Worm (Caenorhabditis elegans) whole organism, L1 larva: ENCODE data around the gene idh-2.
A peak's percentile ranks its signal among the peaks of the same experiment; 100 is the strongest.

Experiments used
- C04F5.9 ChIP-seq: sonication (generic microtip); optimal IDR thresholded peaks from 2 replicates; lab custom pipeline; 2016; ENCODE audit warnings: missing genetic modification characterization, missing compliant biosample characterization
- C34B4.2 ChIP-seq: sonication (generic microtip); optimal IDR thresholded peaks from 2 replicates; lab custom pipeline; 2017; ENCODE audit warnings: mild to moderate bottlenecking, missing genetic modification characterization, missing compliant biosample characterization
- Y116A8C.19 ChIP-seq: sonication (generic microtip); optimal IDR thresholded peaks from 2 replicates; lab custom pipeline; 2016; ENCODE audit warnings: missing compliant biosample characterization, missing genetic modification characterization, borderline replicate concordance
- aha-1 ChIP-seq: fragments of 150-350 bp; optimal IDR thresholded peaks from 2 replicates; lab custom pipeline; 2014; ENCODE audit warnings: missing biosample characterization, missing genetic modification characterization
- alr-1 ChIP-seq: fragments of 200-800 bp; sonication (Bioruptor generic); optimal IDR thresholded peaks from 2 replicates; lab custom pipeline; 2018; ENCODE audit warnings: borderline replicate concordance, mild to moderate bottlenecking, missing genetic modification characterization, missing compliant biosample characterization
- ama-1 ChIP-seq: fragments of 150-350 bp; optimal IDR thresholded peaks from 2 replicates; lab custom pipeline; 2014
- blmp-1 ChIP-seq: fragments of 150-350 bp; optimal IDR thresholded peaks from 2 replicates; lab custom pipeline; 2014; ENCODE audit warnings: missing biosample characterization, missing genetic modification characterization
- ceh-63 ChIP-seq: fragments of 200-800 bp; sonication (Bioruptor generic); optimal IDR thresholded peaks from 2 replicates; lab custom pipeline; 2018; ENCODE audit warnings: mild to moderate bottlenecking, missing genetic modification characterization, missing compliant biosample characterization
- ceh-8 ChIP-seq: fragments of 200-800 bp; sonication (Bioruptor generic); optimal IDR thresholded peaks from 2 replicates; lab custom pipeline; 2018; ENCODE audit warnings: mild to moderate bottlenecking, missing genetic modification characterization, moderate library complexity, missing compliant biosample characterization
- ceh-90 ChIP-seq: sonication (generic microtip); optimal IDR thresholded peaks from 2 replicates; lab custom pipeline; 2016; ENCODE audit warnings: missing genetic modification characterization, missing compliant biosample characterization
- dpl-1 ChIP-seq, 3 experiments: fragments of 150-350 bp in 2 of 3; sonication (generic microtip) in 1 of 3; optimal IDR thresholded peaks; 2 replicates each; lab custom pipeline; 2014 to 2017; ENCODE audit warnings: missing biosample characterization in 3 of 3, missing genetic modification characterization in 3 of 3, missing genetic modification reagents in 3 of 3
- dsc-1 ChIP-seq: sonication (generic microtip); optimal IDR thresholded peaks from 2 replicates; lab custom pipeline; 2016; ENCODE audit warnings: mild to moderate bottlenecking, missing genetic modification characterization, missing compliant biosample characterization
- efl-1 ChIP-seq, 4 experiments: fragments of 150-350 bp; optimal IDR thresholded peaks in 3 of 4; peaks in 1 of 4; 1 replicate in 1 of 4; 2 replicates in 3 of 4; lab custom pipeline; 2014; ENCODE audit warnings: missing biosample characterization in 2 of 4, missing genetic modification characterization in 2 of 4, missing genetic modification reagents in 2 of 4
- egl-13 ChIP-seq: sonication (generic microtip); optimal IDR thresholded peaks from 2 replicates; lab custom pipeline; 2016; ENCODE audit warnings: missing genotype, missing genetic modification reagents, missing genetic modification characterization, missing compliant biosample characterization
- egl-27 ChIP-seq, 2 experiments: fragments of 150-350 bp in 1 of 2; sonication (generic microtip); optimal IDR thresholded peaks; 3 replicates each; lab custom pipeline; 2017 to 2018; ENCODE audit warnings: missing biosample characterization in 2 of 2, missing genetic modification characterization in 2 of 2, missing genetic modification reagents in 2 of 2
- elt-2 ChIP-seq: sonication (generic microtip); optimal IDR thresholded peaks from 2 replicates; lab custom pipeline; 2016; ENCODE audit warnings: missing genetic modification characterization, mild to moderate bottlenecking, inconsistent platforms, missing compliant biosample characterization, missing genetic modification reagents
- elt-3 ChIP-seq, 6 experiments: fragments of 150-350 bp in 1 of 6; sonication (generic microtip); optimal IDR thresholded peaks; 2 replicates each; lab custom pipeline; 2017 to 2018; ENCODE audit warnings: missing biosample characterization in 6 of 6, missing genetic modification characterization in 6 of 6, inconsistent platforms in 1 of 6
- ets-5 ChIP-seq: fragments of 200-800 bp; sonication (Bioruptor generic); IDR thresholded peaks from 2 replicates; pipeline ENCODE4 v1.3.6; 2022; ENCODE audit warnings: missing genetic modification characterization, missing compliant biosample characterization
- fkh-10 ChIP-seq: sonication (generic microtip); optimal IDR thresholded peaks from 2 replicates; lab custom pipeline; 2017; ENCODE audit warnings: missing biosample characterization, missing genetic modification reagents, missing genetic modification characterization
- fkh-4 ChIP-seq: sonication (generic microtip); optimal IDR thresholded peaks from 2 replicates; lab custom pipeline; 2016; ENCODE audit warnings: missing compliant biosample characterization, missing genetic modification characterization, borderline replicate concordance
- fos-1 ChIP-seq: fragments of 150-350 bp; optimal IDR thresholded peaks from 2 replicates; lab custom pipeline; 2014; ENCODE audit warnings: missing biosample characterization, missing genetic modification characterization
- grh-1 ChIP-seq: fragments of 200-800 bp; sonication (Bioruptor generic); IDR thresholded peaks from 2 replicates; pipeline ENCODE4 v1.3.6; 2022; ENCODE audit warnings: missing genetic modification reagents, missing genetic modification characterization, missing compliant biosample characterization
- hlh-17 ChIP-seq: fragments of 200-800 bp; sonication (Bioruptor generic); optimal IDR thresholded peaks from 2 replicates; lab custom pipeline; 2018; ENCODE audit warnings: missing genetic modification characterization, mild to moderate bottlenecking, missing compliant biosample characterization, moderate library complexity, borderline replicate concordance
- hlh-4 ChIP-seq: sonication (generic microtip); optimal IDR thresholded peaks from 2 replicates; lab custom pipeline; 2016; ENCODE audit warnings: mild to moderate bottlenecking, missing genetic modification characterization, missing compliant biosample characterization
- irx-1 ChIP-seq: sonication (generic microtip); optimal IDR thresholded peaks from 2 replicates; lab custom pipeline; 2016; ENCODE audit warnings: missing genetic modification characterization, missing compliant biosample characterization
- isw-1 ChIP-seq: fragments of 200-800 bp; sonication (Bioruptor generic); IDR thresholded peaks from 2 replicates; pipeline ENCODE4 v1.3.6; 2022; ENCODE audit warnings: missing genetic modification characterization, missing compliant biosample characterization
- jun-1 ChIP-seq: fragments of 150-350 bp; optimal IDR thresholded peaks from 2 replicates; lab custom pipeline; 2014; ENCODE audit warnings: missing biosample characterization, missing genetic modification reagents, missing genetic modification characterization
- lin-13 ChIP-seq: fragments of 150-350 bp; optimal IDR thresholded peaks from 2 replicates; lab custom pipeline; 2014; ENCODE audit warnings: missing biosample characterization, missing genetic modification reagents, missing genetic modification characterization
- lin-14 ChIP-seq: fragments of 200-800 bp; sonication (Bioruptor generic); optimal IDR thresholded peaks from 2 replicates; lab custom pipeline; 2018; ENCODE audit warnings: mild to moderate bottlenecking, missing genetic modification characterization, moderate library complexity, missing compliant biosample characterization
- lin-39 ChIP-seq: fragments of 150-350 bp; optimal IDR thresholded peaks from 2 replicates; lab custom pipeline; 2014; ENCODE audit warnings: missing biosample characterization, missing genetic modification reagents, missing genetic modification characterization
- lir-3 ChIP-seq: sonication (generic microtip); optimal IDR thresholded peaks from 2 replicates; lab custom pipeline; 2016; ENCODE audit warnings: mild to moderate bottlenecking, missing genetic modification characterization, moderate library complexity, missing compliant biosample characterization; ENCODE audit not compliant: poor library complexity
- mdl-1 ChIP-seq, 2 experiments: fragments of 150-350 bp; optimal IDR thresholded peaks; 2 replicates each; lab custom pipeline; 2014 to 2017; ENCODE audit warnings: missing biosample characterization in 2 of 2, missing genetic modification characterization in 2 of 2, inconsistent platforms in 1 of 2
- mep-1 ChIP-seq: fragments of 150-350 bp; optimal IDR thresholded peaks from 2 replicates; lab custom pipeline; 2014; ENCODE audit warnings: missing biosample characterization, missing genetic modification characterization
- nhr-11 ChIP-seq: fragments of 150-350 bp; optimal IDR thresholded peaks from 2 replicates; lab custom pipeline; 2014; ENCODE audit warnings: missing biosample characterization, missing genetic modification characterization
- nhr-19 ChIP-seq: fragments of 200-800 bp; sonication (Bioruptor generic); conservative IDR thresholded peaks from 2 replicates; pipeline ENCODE4 v1.3.6; 2022; ENCODE audit warnings: missing genetic modification characterization, missing compliant biosample characterization
- nhr-20 ChIP-seq: sonication (generic microtip); optimal IDR thresholded peaks from 2 replicates; lab custom pipeline; 2016; ENCODE audit warnings: mild to moderate bottlenecking, missing genetic modification characterization, missing compliant biosample characterization
- nhr-237 ChIP-seq: fragments of 150-350 bp; optimal IDR thresholded peaks from 2 replicates; lab custom pipeline; 2014; ENCODE audit warnings: missing biosample characterization, missing genetic modification characterization
- nhr-47 ChIP-seq: sonication (generic microtip); optimal IDR thresholded peaks from 2 replicates; lab custom pipeline; 2016; ENCODE audit warnings: mild to moderate bottlenecking, missing genetic modification characterization, moderate library complexity, missing compliant biosample characterization
- nhr-76 ChIP-seq: sonication (generic microtip); optimal IDR thresholded peaks from 2 replicates; lab custom pipeline; 2017; ENCODE audit warnings: missing biosample characterization, missing genetic modification characterization
- nhr-84 ChIP-seq: sonication (generic microtip); optimal IDR thresholded peaks from 2 replicates; lab custom pipeline; 2017; ENCODE audit warnings: missing biosample characterization, missing genetic modification characterization
- nhr-85 ChIP-seq: sonication (generic microtip); peaks from one replicate; lab custom pipeline; 2016; ENCODE audit warnings: missing genetic modification characterization, inconsistent platforms, missing compliant biosample characterization
- pax-3 ChIP-seq: fragments of 200-800 bp; sonication (Bioruptor generic); optimal IDR thresholded peaks from 2 replicates; lab custom pipeline; 2018; ENCODE audit warnings: mild to moderate bottlenecking, missing genetic modification characterization, moderate library complexity, missing compliant biosample characterization
- pqm-1 ChIP-seq: sonication (generic microtip); optimal IDR thresholded peaks from 3 replicates; lab custom pipeline; 2017; ENCODE audit warnings: missing biosample characterization, missing genetic modification characterization
- skn-1 ChIP-seq: fragments of 150-350 bp; optimal IDR thresholded peaks from 2 replicates; lab custom pipeline; 2014; ENCODE audit warnings: missing biosample characterization, missing genetic modification characterization
- snpc-4 ChIP-seq: fragments of 150-350 bp; optimal IDR thresholded peaks from 2 replicates; lab custom pipeline; 2014; ENCODE audit warnings: missing biosample characterization, missing genetic modification characterization
- snu-23 ChIP-seq: sonication (generic microtip); optimal IDR thresholded peaks from 2 replicates; lab custom pipeline; 2016; ENCODE audit warnings: missing genetic modification characterization, missing compliant biosample characterization
- sup-37 ChIP-seq: fragments of 200-800 bp; sonication (Bioruptor generic); optimal IDR thresholded peaks from 2 replicates; lab custom pipeline; 2018; ENCODE audit warnings: mild to moderate bottlenecking, missing genetic modification characterization, missing compliant biosample characterization
- unc-130 ChIP-seq: fragments of 150-350 bp; optimal IDR thresholded peaks from 2 replicates; lab custom pipeline; 2017; ENCODE audit warnings: missing biosample characterization, missing genetic modification characterization, inconsistent platforms
- unc-30 ChIP-seq: sonication (generic microtip); optimal IDR thresholded peaks from 2 replicates; lab custom pipeline; 2017; ENCODE audit warnings: missing biosample characterization, missing genetic modification characterization
- unc-98 ChIP-seq: fragments of 200-800 bp; sonication (Bioruptor generic); IDR thresholded peaks from 2 replicates; pipeline ENCODE4 v1.3.6; 2022; ENCODE audit warnings: missing genetic modification characterization, missing compliant biosample characterization
- zag-1 ChIP-seq: fragments of 150-350 bp; optimal IDR thresholded peaks from 2 replicates; lab custom pipeline; 2014; ENCODE audit warnings: missing biosample characterization, missing genetic modification characterization
- zip-4 ChIP-seq: fragments of 200-800 bp; sonication (Bioruptor generic); optimal IDR thresholded peaks from 2 replicates; lab custom pipeline; 2018; ENCODE audit warnings: mild to moderate bottlenecking, missing genetic modification characterization, moderate library complexity, missing compliant biosample characterization

idh-2 gene

ce11 chrX:11215420-11216050, at the start of gene idh-2, which contains the start of gene C34F6.7:
TSS of gene idh-2 (plus strand) at chrX:11216000.
TSS of gene C34F6.7 (minus strand) at chrX:11215470.
- no peak for TF ChIP-seq jun-1 (tag; lab: Kevin White, UChicago)
- TF ChIP-seq lin-14 (GFP tag; lab: Kevin White, UChicago) = peak; percentile 66
- no peak for TF ChIP-seq lin-39
- peak in 1 of 2 experiments; percentile 31 for TF ChIP-seq efl-1 (optimal IDR thresholded peaks at IDR 0.05; lab: Kevin White, UChicago)
- peak in 1 of 2 experiments; percentile 94 for TF ChIP-seq efl-1 (GFP tag; optimal IDR thresholded peaks at IDR 0.05 in 1 of 2; lab: Kevin White, UChicago)
- TF ChIP-seq unc-30 (tag; lab: Kevin White, UChicago) = no peak
- no peak for TF ChIP-seq irx-1 (tag; lab: Kevin White, UChicago)
- no peak for TF ChIP-seq nhr-76 (tag; lab: Kevin White, UChicago)
- peak in 1 of 2 experiments; percentile 60 for TF ChIP-seq mdl-1 (tag; optimal IDR thresholded peaks at IDR 0.05; lab: Kevin White, UChicago)
- peak; percentile 69 for TF ChIP-seq blmp-1 (tag; lab: Kevin White, UChicago)
- TF ChIP-seq lin-13 (GFP tag; lab: Kevin White, UChicago) = no peak
- no peak for TF ChIP-seq fos-1
- TF ChIP-seq fkh-4 = no peak
- no peak for TF ChIP-seq fkh-10 (GFP tag; lab: Kevin White, UChicago)
- TF ChIP-seq zag-1 (tag; lab: Kevin White, UChicago) = no peak
- no peak for TF ChIP-seq nhr-84
- no peak for TF ChIP-seq ets-5
- TF ChIP-seq nhr-237 (tag; lab: Kevin White, UChicago) = no peak
- no peak for TF ChIP-seq ama-1 (lab: Kevin White, UChicago)
- no peak for TF ChIP-seq skn-1 (tag; lab: Kevin White, UChicago)
- TF ChIP-seq ceh-8 (GFP tag; lab: Kevin White, UChicago) = no peak
- TF ChIP-seq alr-1 (tag; lab: Kevin White, UChicago) = no peak
- TF ChIP-seq elt-3 (tag; optimal IDR thresholded peaks at IDR 0.05; lab: Kevin White, UChicago) = peak; percentile 48 to 93 (median 66)
- TF ChIP-seq snu-23 (GFP tag; lab: Kevin White, UChicago) = peak; percentile 72
- TF ChIP-seq egl-13 (tag; lab: Kevin White, UChicago) = no peak
- peak; percentile 79 for TF ChIP-seq nhr-20 (tag; lab: Kevin White, UChicago)
- peak; percentile 84 for TF ChIP-seq nhr-85
- no peak for TF ChIP-seq hlh-17
- TF ChIP-seq dsc-1 = peak; percentile 0
- TF ChIP-seq mep-1 (tag; lab: Kevin White, UChicago) = peak; percentile 71
- TF ChIP-seq lir-3 (tag; lab: Kevin White, UChicago) = no peak
- TF ChIP-seq grh-1 (GFP tag; lab: Robert Waterston, UW) = no peak
- TF ChIP-seq aha-1 = no peak
- no peak for TF ChIP-seq snpc-4
- TF ChIP-seq Y116A8C.19 (tag; lab: Kevin White, UChicago) = no peak
- no peak for TF ChIP-seq elt-2 (tag; lab: Kevin White, UChicago)
- TF ChIP-seq ceh-63 (GFP tag; lab: Kevin White, UChicago) = no peak
- TF ChIP-seq dpl-1 (GFP tag; optimal IDR thresholded peaks at IDR 0.05; lab: Kevin White, UChicago) = peak; percentile 13 to 45 (median 34)
- TF ChIP-seq C04F5.9 (tag; lab: Kevin White, UChicago) = no peak
- no peak for TF ChIP-seq C34B4.2 (tag; lab: Kevin White, UChicago)
- no peak for TF ChIP-seq unc-98
- no peak for TF ChIP-seq zip-4 (GFP tag; lab: Kevin White, UChicago)
- TF ChIP-seq pax-3 (tag; lab: Kevin White, UChicago) = no peak
- peak; percentile 53 for TF ChIP-seq unc-130 (tag; lab: Kevin White, UChicago)
- no peak for TF ChIP-seq pqm-1
- peak; percentile 20 for TF ChIP-seq nhr-19 (GFP tag; lab: Robert Waterston, UW)
- no peak for TF ChIP-seq egl-27 (tag; optimal IDR thresholded peaks at IDR 0.05; lab: Kevin White, UChicago)
- TF ChIP-seq nhr-11 (tag; lab: Kevin White, UChicago) = no peak
- no peak for TF ChIP-seq isw-1 (GFP tag; lab: Robert Waterston, UW)
- TF ChIP-seq sup-37 (GFP tag; lab: Kevin White, UChicago) = no peak
- TF ChIP-seq nhr-47 (tag; lab: Kevin White, UChicago) = peak; percentile 39
- TF ChIP-seq ceh-90 (tag; lab: Kevin White, UChicago) = no peak
- no peak for TF ChIP-seq hlh-4 (tag; lab: Kevin White, UChicago)
